Fruit fly (Drosophila melanogaster): ENCODE results near the gene CG7083.
A peak's percentile ranks its signal among the peaks of the same experiment; 100 is the strongest.

The CG7083 gene

dm6 chr3L:8385055-8385454 is 44.5 kb downstream of the CG7083 start (continued):
- no peak for TF ChIP-seq CG32772 (GFP tag; IDR thresholded peaks at IDR 0.05)
- no peak for TF ChIP-seq Sry-β (GFP tag; optimal IDR thresholded peaks at IDR 0.05)
- TF ChIP-seq sd (tag; optimal IDR thresholded peaks at IDR 0.05) = no peak
- no peak for TF ChIP-seq nom (GFP tag; optimal IDR thresholded peaks at IDR 0.05)
- TF ChIP-seq sens (GFP tag) = peak; percentile 86
- TF ChIP-seq gsb (GFP tag; IDR thresholded peaks at IDR 0.05) = no peak
- no peak for TF ChIP-seq pfk (GFP tag; optimal IDR thresholded peaks at IDR 0.05)
- TF ChIP-seq stwl (tag; optimal IDR thresholded peaks at IDR 0.05) = peak; percentile 74
- TF ChIP-seq rib (GFP tag; IDR thresholded peaks at IDR 0.05) = no peak
- TF ChIP-seq CG9932 (GFP tag; IDR thresholded peaks at IDR 0.05) = no peak
- no peak for TF ChIP-seq D (optimal IDR thresholded peaks at IDR 0.05)
- peak; percentile 24 for TF ChIP-seq D (GFP tag; optimal IDR thresholded peaks at IDR 0.05)
- peak; percentile 29; the same call in 1 of the 2 replicates for TF ChIP-seq CG17328 (GFP tag; IDR thresholded peaks at IDR 0.05)

DNA sequence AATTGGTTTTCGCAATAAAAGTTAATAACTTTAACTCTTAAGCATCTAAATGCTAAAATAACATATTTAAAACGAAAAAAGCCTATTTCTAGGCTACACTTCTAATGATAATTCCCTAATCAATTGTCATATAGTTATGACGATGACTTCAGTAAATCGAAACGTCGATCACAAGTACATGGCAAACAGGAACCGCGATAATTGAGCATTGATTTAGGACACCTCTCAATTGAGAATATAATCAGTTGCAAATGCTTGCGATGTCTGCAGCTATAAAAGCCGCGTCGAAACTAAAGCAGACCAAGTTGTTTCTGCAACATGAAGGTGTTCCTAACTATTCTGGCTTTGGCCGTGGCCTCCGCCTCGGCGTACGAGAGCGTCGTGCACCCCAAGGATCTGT is 50.7 kb downstream of the CG7083 start, which contains the start of gene Jon66Ci:
TSS of gene Jon66Ci (plus strand) at position 301 of the 400 bp plus-strand sequence.
- no peak for TF ChIP-seq CG3838 (GFP tag; optimal IDR thresholded peaks at IDR 0.05)

Measured in whole organism, embryonic.